Worm (Caenorhabditis elegans) whole organism, L4/young adult: ENCODE results near the gene B0507.2.

Experiments
- W03F9.2 ChIP-seq: fragments of 150-350 bp; optimal IDR thresholded peaks from 2 replicates; lab custom pipeline; 2014; ENCODE audit warnings: missing biosample characterization, missing genetic modification characterization
- dao-5 ChIP-seq: sonication (generic microtip); optimal IDR thresholded peaks from 2 replicates; lab custom pipeline; 2016; ENCODE audit warnings: missing genotype, missing genetic modification characterization, moderate library complexity, missing compliant biosample characterization
- him-1 ChIP-seq: sonication (generic microtip); optimal IDR thresholded peaks from 2 replicates; lab custom pipeline; 2016; ENCODE audit warnings: missing genotype, missing genetic modification reagents, missing genetic modification characterization, missing compliant biosample characterization

DNA sequence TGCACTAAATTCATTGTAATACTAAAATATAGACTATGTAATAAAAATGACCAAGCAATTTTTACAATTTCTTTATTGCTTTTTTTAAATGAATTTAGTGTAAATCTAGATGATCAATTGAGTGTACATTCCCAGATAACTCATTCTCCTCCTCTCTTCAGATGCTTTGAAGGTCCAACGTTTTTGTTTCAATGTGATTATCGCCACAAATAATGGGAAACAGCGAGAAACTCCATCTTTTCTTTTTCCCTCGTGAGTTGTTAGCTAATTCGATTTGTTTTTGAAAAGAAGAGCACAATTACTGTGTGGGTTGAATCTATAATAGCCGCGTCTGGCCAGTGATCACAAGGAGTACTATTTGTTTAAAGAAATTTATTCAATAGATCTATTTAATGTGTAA lies 30.9 kb downstream of the B0507.2 start:
- TF ChIP-seq him-1 (tag; lab: Kevin White, UChicago) (no peak), dao-5 (tag; lab: Kevin White, UChicago) (no peak), W03F9.2 (tag; lab: Kevin White, UChicago) (no peak)
